Worm (Caenorhabditis elegans): ENCODE results near the gene C49H3.3.

Gene C49H3.3

DNA sequence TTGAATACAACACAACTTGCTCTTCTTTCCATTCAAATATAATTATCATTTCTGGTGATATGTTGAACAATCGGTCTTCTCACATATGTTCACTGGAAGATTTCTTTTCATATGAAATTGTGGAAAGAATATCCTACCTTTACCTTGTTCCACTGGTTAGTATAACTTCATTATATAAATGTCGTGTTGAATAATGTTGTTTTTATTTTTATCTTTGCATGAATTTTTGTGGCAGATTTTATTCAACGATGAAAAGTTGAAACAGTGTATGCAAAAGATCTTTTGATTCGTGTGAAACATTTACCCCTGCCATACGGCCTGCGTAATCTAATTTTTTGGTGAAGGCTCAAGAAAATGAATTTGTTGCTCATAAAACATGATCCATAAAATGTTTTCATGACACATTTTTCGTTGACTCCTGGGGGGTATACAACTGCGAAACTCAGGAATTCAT lies 37.8 kb downstream of the C49H3.3 start (continued):
- no peak for TF ChIP-seq snpc-1.3 (tag; optimal IDR thresholded peaks at IDR 0.05; ENCODE audit: insufficient read depth)
- TF ChIP-seq mes-4 (tag; optimal IDR thresholded peaks at IDR 0.05), result peak; percentile 44
- TF ChIP-seq aptf-2 (GFP tag; conservative IDR thresholded peaks at IDR 0.05), result no peak
- peak; percentile 45 for TF ChIP-seq lin-54 (GFP tag; optimal IDR thresholded peaks at IDR 0.05)
- peak; percentile 89 for TF ChIP-seq hrde-1 (tag; optimal IDR thresholded peaks at IDR 0.05; ENCODE audit: borderline replicate concordance)
- TF ChIP-seq F10E7.11 (tag; optimal IDR thresholded peaks at IDR 0.05), result peak; percentile 65
- peak; percentile 43 for TF ChIP-seq F33H1.4 (GFP tag; IDR thresholded peaks at IDR 0.05)
- TF ChIP-seq nhr-120 (GFP tag; IDR thresholded peaks at IDR 0.05), result no peak
- 0 out of 2 replicates have a peak, but pooled peaks have one; percentile 21 for TF ChIP-seq nfya-2 (GFP tag; IDR thresholded peaks at IDR 0.05)
- TF ChIP-seq sdz-38 (tag; optimal IDR thresholded peaks at IDR 0.05), result no peak
- no peak for TF ChIP-seq rpc-1 (optimal IDR thresholded peaks at IDR 0.05)
- TF ChIP-seq rpc-1 (tag; optimal IDR thresholded peaks at IDR 0.05), result peak; percentile 4
- TF ChIP-seq him-1 (tag; optimal IDR thresholded peaks at IDR 0.05), result peak; percentile 52
- TF ChIP-seq ama-1 (optimal IDR thresholded peaks at IDR 0.05), result no peak
- no peak for TF ChIP-seq ama-1 (GFP tag; optimal IDR thresholded peaks at IDR 0.05)
- TF ChIP-seq dpff-1 (tag; optimal IDR thresholded peaks at IDR 0.05), result peak; percentile 79
- peak; percentile 94 for TF ChIP-seq B0336.3 (GFP tag; IDR thresholded peaks at IDR 0.05)
- TF ChIP-seq ceh-100 (GFP tag; IDR thresholded peaks at IDR 0.05), result peak; percentile 59; the same call in 1 of the 2 replicates
- no peak for TF ChIP-seq F23B12.7 (tag; optimal IDR thresholded peaks at IDR 0.05; ENCODE audit: insufficient read depth)
- TF ChIP-seq madf-6 (GFP tag; IDR thresholded peaks at IDR 0.05), result peak; percentile 76
- TF ChIP-seq tlf-1 (GFP tag; optimal IDR thresholded peaks at IDR 0.05), result peak; percentile 73
- TF ChIP-seq lsy-27 (tag; optimal IDR thresholded peaks at IDR 0.05; ENCODE audit: borderline replicate concordance, insufficient read depth), result no peak
- peak; percentile 86 for TF ChIP-seq Y53G8AR.9 (GFP tag; conservative IDR thresholded peaks at IDR 0.05)
- no peak for TF ChIP-seq K12H6.12 (tag; optimal IDR thresholded peaks at IDR 0.05)
- no peak for TF ChIP-seq dpl-1 (GFP tag; optimal IDR thresholded peaks at IDR 0.05)
- TF ChIP-seq ztf-28 (GFP tag; IDR thresholded peaks at IDR 0.05), result no peak
- TF ChIP-seq die-1 (tag; optimal IDR thresholded peaks at IDR 0.05), result no peak
- TF ChIP-seq sptf-2 (GFP tag; optimal IDR thresholded peaks at IDR 0.05), result no peak
- TF ChIP-seq ztf-3 (GFP tag; optimal IDR thresholded peaks at IDR 0.05), result no peak
- TF ChIP-seq ceh-79 (tag; optimal IDR thresholded peaks at IDR 0.05), result peak; percentile 50
- peak; percentile 55 for TF ChIP-seq lsl-1 (GFP tag; optimal IDR thresholded peaks at IDR 0.05)
- TF ChIP-seq ekl-4 (GFP tag; IDR thresholded peaks at IDR 0.05), result peak; percentile 86
- no peak for TF ChIP-seq ets-4 (GFP tag; optimal IDR thresholded peaks at IDR 0.05)
- TF ChIP-seq attf-6 (GFP tag; IDR thresholded peaks at IDR 0.05), result peak; percentile 75
- TF ChIP-seq zfh-2 (GFP tag; conservative IDR thresholded peaks at IDR 0.05), result no peak
- TF ChIP-seq ztf-18 (tag; optimal IDR thresholded peaks at IDR 0.05), result peak; percentile 47
- TF ChIP-seq chd-7 (tag; optimal IDR thresholded peaks at IDR 0.05), result peak; percentile 88
- TF ChIP-seq nfya-1 (tag; optimal IDR thresholded peaks at IDR 0.05; ENCODE audit: borderline replicate concordance, insufficient read depth), result no peak
- no peak for TF ChIP-seq madf-10 (tag; optimal IDR thresholded peaks at IDR 0.05)
- peak; percentile 22 for TF ChIP-seq atf-7 (tag; optimal IDR thresholded peaks at IDR 0.05)
- no peak for TF ChIP-seq nhr-90 (tag; optimal IDR thresholded peaks at IDR 0.05)
- no peak for TF ChIP-seq ztf-6 (GFP tag; IDR thresholded peaks at IDR 0.05)
- TF ChIP-seq snpc-4 (GFP tag; optimal IDR thresholded peaks at IDR 0.05), result peak; percentile 11
- TF ChIP-seq snpc-4 (tag; optimal IDR thresholded peaks at IDR 0.05), result peak in 1 of 4 experiments; percentile 47
- TF ChIP-seq snpc-1.1 (tag; optimal IDR thresholded peaks at IDR 0.05; ENCODE audit: insufficient read depth), result peak; percentile 60
- peak; percentile 67 for TF ChIP-seq snpc-3.4 (tag; optimal IDR thresholded peaks at IDR 0.05)
- TF ChIP-seq hsf-1 (GFP tag; IDR thresholded peaks at IDR 0.05), result peak; percentile 80
- no peak for TF ChIP-seq mel-28 (tag; optimal IDR thresholded peaks at IDR 0.05; ENCODE audit: borderline replicate concordance)
- TF ChIP-seq B0019.2 (GFP tag; conservative IDR thresholded peaks at IDR 0.05), result no peak

All from whole organism, young adult.